Fruit fly (Drosophila melanogaster): ENCODE measurements around the gene CG9915.

The CG9915 gene

DNA sequence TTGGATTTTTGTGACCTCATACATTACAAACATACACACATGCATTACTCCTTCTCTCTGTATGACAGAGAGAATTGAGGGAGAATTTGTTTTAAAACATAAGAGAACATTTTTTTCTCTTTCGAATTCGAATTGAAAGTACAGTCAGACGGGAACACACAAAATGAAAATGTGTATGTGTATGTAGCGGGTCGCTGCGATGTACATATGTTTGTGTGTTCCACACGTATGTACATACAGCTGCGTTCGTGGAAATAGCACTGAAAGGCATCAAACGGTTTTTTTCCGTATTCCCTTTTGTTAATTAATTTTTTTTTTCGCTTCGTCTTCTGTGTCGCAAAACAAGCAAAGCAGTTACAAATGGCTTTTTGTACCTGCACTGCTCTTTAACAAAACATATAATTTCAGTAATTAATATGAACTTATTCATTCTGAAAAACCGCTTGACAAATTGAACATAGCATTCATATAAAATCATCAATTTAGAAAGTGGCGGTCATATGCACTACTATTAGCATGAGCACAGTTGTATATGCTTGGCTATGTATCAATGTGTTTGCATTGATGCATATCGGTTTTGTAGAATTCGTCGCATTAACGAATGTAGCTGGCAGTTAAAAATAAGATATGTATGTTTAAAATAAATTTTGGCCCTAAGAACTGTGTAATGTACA is 19.8 kb upstream of the CG9915 start (continued):
- TF ChIP-seq ara (GFP tag; IDR thresholded peaks at IDR 0.05) (peak; percentile 92), NC2β (GFP tag; optimal IDR thresholded peaks at IDR 0.05) (peak; percentile 90), CG8944 (GFP tag; optimal IDR thresholded peaks at IDR 0.05) (peak; percentile 91), Ptx1 (GFP tag; IDR thresholded peaks at IDR 0.05) (peak; percentile 93), ewg (GFP tag; optimal IDR thresholded peaks at IDR 0.05) (peak; percentile 91), Lpt (GFP tag; optimal IDR thresholded peaks at IDR 0.05) (no peak), CG9215 (GFP tag; IDR thresholded peaks at IDR 0.05) (peak; percentile 91), CG4282 (GFP tag; optimal IDR thresholded peaks at IDR 0.05) (peak; percentile 70), mirr (GFP tag; optimal IDR thresholded peaks at IDR 0.05) (peak; percentile 96), stc (GFP tag; IDR thresholded peaks at IDR 0.05) (peak; percentile 91), zfh1 (GFP tag; IDR thresholded peaks at IDR 0.05) (peak; percentile 92), CG32532 (GFP tag; IDR thresholded peaks at IDR 0.05) (peak; percentile 90), CG14860 (GFP tag; IDR thresholded peaks at IDR 0.05; ENCODE audit: partially characterized antibody) (no peak), Antp (GFP tag; optimal IDR thresholded peaks at IDR 0.05) (peak; percentile 94), CG18599 (GFP tag; optimal IDR thresholded peaks at IDR 0.05) (peak; percentile 97), gem (tag; optimal IDR thresholded peaks at IDR 0.05) (peak; percentile 98), CG11696 (GFP tag; IDR thresholded peaks at IDR 0.05) (peak; percentile 98), ap (GFP tag; IDR thresholded peaks at IDR 0.05) (peak; percentile 73), h (optimal IDR thresholded peaks at IDR 0.05) (no peak), cad (GFP tag; optimal IDR thresholded peaks at IDR 0.05) (no peak), CG1024 (GFP tag; IDR thresholded peaks at IDR 0.05) (peak; percentile 61), jumu (GFP tag; optimal IDR thresholded peaks at IDR 0.05) (peak; percentile 95), Elba2 (GFP tag; optimal IDR thresholded peaks at IDR 0.05) (no peak), Scr (GFP tag; IDR thresholded peaks at IDR 0.05; ENCODE audit: partially characterized antibody) (no peak), ems (GFP tag; optimal IDR thresholded peaks at IDR 0.05) (peak; percentile 93), Ets65A (GFP tag) (peak; percentile 99), Poxn (GFP tag; IDR thresholded peaks at IDR 0.05) (no peak; the same call in none of the 2 replicates), sc (optimal IDR thresholded peaks at IDR 0.05) (no peak), sc (GFP tag; optimal IDR thresholded peaks at IDR 0.05) (peak; percentile 92), CG3847 (GFP tag; IDR thresholded peaks at IDR 0.05) (peak; percentile 93), Vsx1 (GFP tag; optimal IDR thresholded peaks at IDR 0.05) (peak; percentile 88), CG11085 (GFP tag; IDR thresholded peaks at IDR 0.05) (peak; percentile 86), ase (GFP tag; IDR thresholded peaks at IDR 0.05) (peak; percentile 84), dysf (GFP tag; IDR thresholded peaks at IDR 0.05) (peak; percentile 96), Fer2 (tag; optimal IDR thresholded peaks at IDR 0.05) (peak; percentile 89), CG2712 (tag; optimal IDR thresholded peaks at IDR 0.05) (peak; percentile 98), CG7786 (GFP tag; optimal IDR thresholded peaks at IDR 0.05) (peak; percentile 96), lbe (GFP tag; optimal IDR thresholded peaks at IDR 0.05) (peak; percentile 89), CG8924 (tag; optimal IDR thresholded peaks at IDR 0.05) (peak; percentile 98), nom (GFP tag; optimal IDR thresholded peaks at IDR 0.05) (peak; percentile 91), CG17612 (GFP tag; IDR thresholded peaks at IDR 0.05) (peak; percentile 63), CG12299 (tag; optimal IDR thresholded peaks at IDR 0.05) (peak; percentile 96), ato (GFP tag; IDR thresholded peaks at IDR 0.05; ENCODE audit: partially characterized antibody) (no peak), CG5245 (GFP tag; optimal IDR thresholded peaks at IDR 0.05) (peak; percentile 83), CG11723 (GFP tag; optimal IDR thresholded peaks at IDR 0.05) (peak; percentile 94), fd3F (GFP tag; optimal IDR thresholded peaks at IDR 0.05) (peak; percentile 94), CG8388 (GFP tag; optimal IDR thresholded peaks at IDR 0.05) (peak; percentile 96), sens (GFP tag) (peak; percentile 99), repo (GFP tag; optimal IDR thresholded peaks at IDR 0.05) (peak; percentile 93), fru (optimal IDR thresholded peaks at IDR 0.05) (no peak), salm (tag; optimal IDR thresholded peaks at IDR 0.05) (peak; percentile 94), Neu2 (GFP tag; optimal IDR thresholded peaks at IDR 0.05; ENCODE audit: borderline replicate concordance) (peak; percentile 90)

Measured in whole organism, embryonic.